Fruit fly (Drosophila melanogaster): ENCODE results near the gene DNAlig3.

dm6 chr3R:12359837-12360236 is 41.8 kb downstream of the DNAlig3 start, which contains the start of gene CG4115:
- TF ChIP-seq lab (GFP tag; optimal IDR thresholded peaks at IDR 0.05) (no peak), cad (GFP tag; optimal IDR thresholded peaks at IDR 0.05) (no peak), pum (GFP tag; optimal IDR thresholded peaks at IDR 0.05) (no peak), NC2α (GFP tag; optimal IDR thresholded peaks at IDR 0.05) (no peak), ttk (GFP tag; IDR thresholded peaks at IDR 0.05) (no peak), CTCF (GFP tag; optimal IDR thresholded peaks at IDR 0.05) (no peak), CG18262 (tag; optimal IDR thresholded peaks at IDR 0.05) (no peak), CG3838 (GFP tag; optimal IDR thresholded peaks at IDR 0.05) (no peak), knrl (GFP tag; IDR thresholded peaks at IDR 0.05; ENCODE audit: partially characterized antibody) (no peak), CG3281 (GFP tag; optimal IDR thresholded peaks at IDR 0.05) (no peak), CG4282 (GFP tag; optimal IDR thresholded peaks at IDR 0.05) (no peak), CG1233 (GFP tag; optimal IDR thresholded peaks at IDR 0.05) (no peak)

Measured in whole organism, embryonic.